Fruit fly (Drosophila melanogaster) whole organism, prepupa: ENCODE measurements around the gene Gba1b.

ENCODE experiments used
- CG11902 ChIP-seq: fragments of 200-800 bp; sonication (Bioruptor generic); optimal IDR thresholded peaks from 3 replicates; lab custom pipeline; 2016; ENCODE audit warnings: missing biosample characterization, missing genetic modification characterization
- CG1621 ChIP-seq: fragments of 200-800 bp; sonication (Bioruptor generic); optimal IDR thresholded peaks from 3 replicates; lab custom pipeline; 2018; ENCODE audit warnings: missing biosample characterization, mild to moderate bottlenecking, missing genetic modification characterization
- CG3032 ChIP-seq: fragments of 200-800 bp; optimal IDR thresholded peaks from 2 replicates; lab custom pipeline; 2019; ENCODE audit warnings: missing biosample characterization, mild to moderate bottlenecking, missing genetic modification characterization, moderate library complexity
- CG31627 ChIP-seq: fragments of 200-800 bp; sonication (Bioruptor generic); optimal IDR thresholded peaks from 3 replicates; lab custom pipeline; 2016; ENCODE audit warnings: missing biosample characterization, missing genetic modification characterization
- CG32006 ChIP-seq: fragments of 200-800 bp; sonication (Bioruptor generic); optimal IDR thresholded peaks from 3 replicates; lab custom pipeline; 2017; ENCODE audit warnings: missing biosample characterization, mild to moderate bottlenecking, missing genetic modification characterization
- CG3919 ChIP-seq: fragments of 200-800 bp; sonication (Bioruptor generic); optimal IDR thresholded peaks from 3 replicates; lab custom pipeline; 2016; ENCODE audit warnings: missing biosample characterization, missing genetic modification characterization
- CG6276 ChIP-seq: fragments of 200-800 bp; sonication (Bioruptor generic); optimal IDR thresholded peaks from 2 replicates; lab custom pipeline; 2017; ENCODE audit warnings: missing biosample characterization, mild to moderate bottlenecking, missing genetic modification characterization
- CG6808 ChIP-seq: fragments of 200-800 bp; sonication (Bioruptor generic); optimal IDR thresholded peaks from 3 replicates; lab custom pipeline; 2017; ENCODE audit warnings: missing biosample characterization, missing genetic modification characterization, mild to moderate bottlenecking, moderate library complexity, missing genetic modification reagents
- CG7368 ChIP-seq: fragments of 200-800 bp; sonication (Bioruptor generic); optimal IDR thresholded peaks from 3 replicates; lab custom pipeline; 2016; ENCODE audit warnings: missing biosample characterization, missing genetic modification characterization
- CG8119 ChIP-seq: fragments of 200-800 bp; sonication (Bioruptor generic); IDR thresholded peaks from 3 replicates; pipeline ENCODE4 v1.3.6; 2022; ENCODE audit warnings: missing biosample characterization, missing genetic modification characterization
- CG8319 ChIP-seq: fragments of 200-800 bp; sonication (Bioruptor generic); optimal IDR thresholded peaks from 3 replicates; lab custom pipeline; 2016; ENCODE audit warnings: missing biosample characterization, missing genetic modification characterization
- CG8632 ChIP-seq: fragments of 200-800 bp; sonication (Bioruptor generic); optimal IDR thresholded peaks from 3 replicates; lab custom pipeline; 2016; ENCODE audit warnings: missing biosample characterization, missing genetic modification characterization
- Eip75B ChIP-seq: fragments of 200-800 bp; sonication (Bioruptor generic); optimal IDR thresholded peaks from 3 replicates; lab custom pipeline; 2016; ENCODE audit warnings: missing biosample characterization, missing genetic modification characterization
- Eip78C ChIP-seq: fragments of 200-800 bp; sonication (Bioruptor generic); peaks from one replicate; lab custom pipeline; 2016; ENCODE audit warnings: missing biosample characterization, missing genetic modification characterization
- Eip93F ChIP-seq: fragments of 200-800 bp; sonication (Bioruptor generic); optimal IDR thresholded peaks from 2 replicates; lab custom pipeline; 2016; ENCODE audit warnings: missing biosample characterization, mild to moderate bottlenecking, missing genetic modification characterization
- Ets96B ChIP-seq: fragments of 200-800 bp; optimal IDR thresholded peaks from 2 replicates; lab custom pipeline; 2019; ENCODE audit warnings: missing biosample characterization, mild to moderate bottlenecking, missing genetic modification characterization, moderate library complexity
- Gug ChIP-seq: fragments of 200-800 bp; sonication (Bioruptor generic); IDR thresholded peaks from 2 replicates; pipeline ENCODE4 v1.3.6; 2022; ENCODE audit warnings: missing biosample characterization, missing genetic modification characterization
- Hr4 ChIP-seq: fragments of 200-800 bp; sonication (Bioruptor generic); optimal IDR thresholded peaks from 3 replicates; lab custom pipeline; 2016; ENCODE audit warnings: missing biosample characterization, missing genetic modification characterization
- Lpt ChIP-seq: fragments of 200-800 bp; sonication (Bioruptor generic); optimal IDR thresholded peaks from 3 replicates; lab custom pipeline; 2016; ENCODE audit warnings: missing biosample characterization, missing genetic modification characterization
- Met ChIP-seq: fragments of 200-800 bp; sonication (Bioruptor generic); optimal IDR thresholded peaks from 3 replicates; lab custom pipeline; 2016; ENCODE audit warnings: missing biosample characterization, missing genetic modification characterization
- OdsH ChIP-seq: fragments of 200-800 bp; sonication (Bioruptor generic); optimal IDR thresholded peaks from 3 replicates; lab custom pipeline; 2016; ENCODE audit warnings: missing biosample characterization, missing genetic modification characterization
- Smox ChIP-seq: fragments of 200-800 bp; sonication (Bioruptor generic); optimal IDR thresholded peaks from 3 replicates; lab custom pipeline; 2016; ENCODE audit warnings: missing biosample characterization, missing genetic modification characterization
- Sox14 ChIP-seq: fragments of 200-800 bp; sonication (Bioruptor generic); optimal IDR thresholded peaks from 3 replicates; lab custom pipeline; 2016; ENCODE audit warnings: missing biosample characterization, missing genetic modification characterization
- Sox15 ChIP-seq: fragments of 200-800 bp; sonication (Bioruptor generic); optimal IDR thresholded peaks from 3 replicates; lab custom pipeline; 2016; ENCODE audit warnings: missing biosample characterization, missing genetic modification characterization
- achi ChIP-seq: fragments of 200-800 bp; sonication (Bioruptor generic); optimal IDR thresholded peaks from 3 replicates; lab custom pipeline; 2016; ENCODE audit warnings: missing biosample characterization, missing genetic modification characterization
- dsx ChIP-seq: fragments of 200-800 bp; optimal IDR thresholded peaks from 3 replicates; lab custom pipeline; 2019; ENCODE audit warnings: missing biosample characterization, mild to moderate bottlenecking, missing genetic modification characterization, moderate library complexity; ENCODE audit not compliant: poor library complexity, severe bottlenecking
- eg ChIP-seq: fragments of 200-800 bp; sonication (Bioruptor generic); IDR thresholded peaks from 3 replicates; pipeline ENCODE4 v1.3.6; 2022; ENCODE audit warnings: missing biosample characterization, missing genetic modification characterization
- esn ChIP-seq: fragments of 200-800 bp; sonication (Bioruptor generic); optimal IDR thresholded peaks from 2 replicates; lab custom pipeline; 2016; ENCODE audit warnings: missing biosample characterization, mild to moderate bottlenecking, missing genetic modification characterization, moderate library complexity
- fd59A ChIP-seq: fragments of 200-800 bp; sonication (Bioruptor generic); optimal IDR thresholded peaks from 2 replicates; lab custom pipeline; 2017; ENCODE audit warnings: missing biosample characterization, mild to moderate bottlenecking, missing genetic modification characterization, missing genetic modification reagents
- fd85E ChIP-seq: fragments of 200-800 bp; sonication (Bioruptor generic); optimal IDR thresholded peaks from 3 replicates; lab custom pipeline; 2016; ENCODE audit warnings: missing biosample characterization, missing genetic modification characterization
- fkh ChIP-seq: fragments of 200-800 bp; sonication (Bioruptor generic); optimal IDR thresholded peaks from 3 replicates; lab custom pipeline; 2017; ENCODE audit warnings: missing biosample characterization, mild to moderate bottlenecking, missing genetic modification characterization, moderate library complexity
- lz ChIP-seq: fragments of 200-800 bp; sonication (Bioruptor generic); optimal IDR thresholded peaks from 3 replicates; lab custom pipeline; 2016; ENCODE audit warnings: missing biosample characterization, missing genetic modification characterization
- net ChIP-seq: fragments of 200-800 bp; sonication (Bioruptor generic); optimal IDR thresholded peaks from 3 replicates; lab custom pipeline; 2016; ENCODE audit warnings: missing biosample characterization, missing genetic modification characterization
- salr ChIP-seq, 2 experiments: fragments of 200-800 bp; sonication (Bioruptor generic); optimal IDR thresholded peaks; 3 replicates each; lab custom pipeline; 2016 to 2018; ENCODE audit warnings: missing biosample characterization in 2 of 2, missing genetic modification characterization in 2 of 2, mild to moderate bottlenecking in 1 of 2
- spab ChIP-seq: fragments of 200-800 bp; sonication (Bioruptor generic); optimal IDR thresholded peaks from 2 replicates; lab custom pipeline; 2017; ENCODE audit warnings: missing biosample characterization, mild to moderate bottlenecking, missing genetic modification characterization, missing genetic modification reagents
- ss ChIP-seq, 2 experiments: fragments of 200-800 bp; sonication (Bioruptor generic); optimal IDR thresholded peaks; 2 replicates in 1 of 2; 3 replicates in 1 of 2; lab custom pipeline; 2017 to 2018; ENCODE audit warnings: mild to moderate bottlenecking in 2 of 2, missing biosample characterization in 2 of 2, missing genetic modification characterization in 2 of 2, moderate library complexity in 1 of 2
- svp ChIP-seq: fragments of 200-800 bp; sonication (Bioruptor generic); peaks from one replicate; lab custom pipeline; 2016; ENCODE audit warnings: missing biosample characterization, missing genetic modification characterization
- topi ChIP-seq: fragments of 200-800 bp; sonication (Bioruptor generic); optimal IDR thresholded peaks from 3 replicates; lab custom pipeline; 2016; ENCODE audit warnings: missing biosample characterization, missing genetic modification characterization
- vri ChIP-seq: fragments of 200-800 bp; sonication (Bioruptor generic); optimal IDR thresholded peaks from 3 replicates; lab custom pipeline; 2016; ENCODE audit warnings: missing biosample characterization, mild to moderate bottlenecking, missing genetic modification characterization

The Gba1b gene

dm6 chr3R:23723381-23724034, 18.9 kb downstream of the Gba1b start (continued):
- TF ChIP-seq OdsH (GFP tag; lab: Kevin White, UChicago) (peak; percentile 51), fd59A (GFP tag; lab: Kevin White, UChicago) (no peak), vri (GFP tag; lab: Kevin White, UChicago) (peak; percentile 56), CG7368 (GFP tag; lab: Kevin White, UChicago) (peak; percentile 78), Eip78C (GFP tag; lab: Kevin White, UChicago) (peak; percentile 91), esn (GFP tag; lab: Kevin White, UChicago) (peak; percentile 17), CG11902 (GFP tag; lab: Kevin White, UChicago) (no peak), CG31627 (GFP tag; lab: Kevin White, UChicago) (no peak), topi (peak; percentile 8), dsx (GFP tag; lab: Kevin White, UChicago) (peak; percentile 80), CG6808 (GFP tag; lab: Kevin White, UChicago) (peak; percentile 59), achi (GFP tag; lab: Kevin White, UChicago) (peak; percentile 21), fd85E (no peak), CG32006 (GFP tag; lab: Kevin White, UChicago) (peak; percentile 47), Met (GFP tag; lab: Kevin White, UChicago) (no peak), CG8119 (GFP tag; lab: Robert Waterston, UW) (peak; percentile 74), CG3032 (tag; lab: Kevin White, UChicago) (no peak), Ets96B (tag; lab: Kevin White, UChicago) (no peak), Eip75B (GFP tag; lab: Kevin White, UChicago) (peak; percentile 65), net (GFP tag; lab: Kevin White, UChicago) (no peak), CG8319 (GFP tag; lab: Kevin White, UChicago) (peak; percentile 48)

- TF ChIP-seq Gug (GFP tag; lab: Robert Waterston, UW) (no peak), Eip93F (GFP tag; lab: Kevin White, UChicago) (peak; percentile 75), vri (GFP tag; lab: Kevin White, UChicago) (peak; percentile 72), Eip78C (GFP tag; lab: Kevin White, UChicago) (peak; percentile 1), fkh (peak; percentile 34), svp (GFP tag; lab: Kevin White, UChicago) (peak; percentile 83), ss (GFP tag; optimal IDR thresholded peaks at IDR 0.05; lab: Kevin White, UChicago) (no peak)
These were observed 20.4 kb downstream of the Gba1b start for dm6 chr3R:23724843-23725506.

dm6 chr3R:23725711-23726349, 21.2 kb downstream of the Gba1b start:
- TF ChIP-seq dsx (GFP tag; lab: Kevin White, UChicago) (no peak), svp (GFP tag; lab: Kevin White, UChicago) (peak; percentile 74), Eip78C (GFP tag; lab: Kevin White, UChicago) (peak; percentile 42), spab (no peak), vri (GFP tag; lab: Kevin White, UChicago) (peak; percentile 44), fkh (peak; percentile 92), Hr4 (GFP tag; lab: Kevin White, UChicago) (no peak)

- peak; percentile 54 for TF ChIP-seq CG3032 (tag; lab: Kevin White, UChicago)
- TF ChIP-seq Met (GFP tag; lab: Kevin White, UChicago), result peak; percentile 68
- peak; percentile 86 for TF ChIP-seq eg (GFP tag; lab: Robert Waterston, UW)
- peak; percentile 66 for TF ChIP-seq Sox14 (GFP tag; lab: Kevin White, UChicago)
- TF ChIP-seq lz (GFP tag; lab: Kevin White, UChicago), result peak; percentile 59
- peak; percentile 65 for TF ChIP-seq Smox (GFP tag; lab: Kevin White, UChicago)
- TF ChIP-seq CG6276 (GFP tag; lab: Kevin White, UChicago), result peak; percentile 75
- peak; percentile 46 for TF ChIP-seq CG7368 (GFP tag; lab: Kevin White, UChicago)
- TF ChIP-seq Sox15, result peak; percentile 43
- peak; percentile 62 for TF ChIP-seq topi
- peak; percentile 16 for TF ChIP-seq CG1621 (tag; lab: Kevin White, UChicago)
- TF ChIP-seq fkh, result peak; percentile 54
- peak; percentile 78 for TF ChIP-seq esn (GFP tag; lab: Kevin White, UChicago)
- peak in 1 of 2 experiments; percentile 49 for TF ChIP-seq ss (GFP tag; optimal IDR thresholded peaks at IDR 0.05; lab: Kevin White, UChicago)
- peak; percentile 67 for TF ChIP-seq Eip75B (GFP tag; lab: Kevin White, UChicago)
- TF ChIP-seq CG3919 (GFP tag; lab: Kevin White, UChicago), result peak; percentile 65
- peak; percentile 69 for TF ChIP-seq achi (GFP tag; lab: Kevin White, UChicago)
- peak; percentile 43 for TF ChIP-seq CG8319 (GFP tag; lab: Kevin White, UChicago)
- TF ChIP-seq CG8632 (GFP tag; lab: Kevin White, UChicago), result peak; percentile 53
- peak in 1 of 2 experiments; percentile 70 for TF ChIP-seq salr (GFP tag; optimal IDR thresholded peaks at IDR 0.05; lab: Kevin White, UChicago)
- TF ChIP-seq dsx (GFP tag; lab: Kevin White, UChicago), result peak; percentile 47
- TF ChIP-seq spab, result peak; percentile 23
- peak; percentile 47 for TF ChIP-seq Lpt
These were observed 22.1 kb downstream of the Gba1b start for dm6 chr3R:23726740-23727139.
